Worm (Caenorhabditis elegans) whole organism, L2 larva: ENCODE data around the gene C30A5.16.
A peak's percentile ranks its signal among the peaks of the same experiment; 100 is the strongest.

Source experiments
- C34F6.9 ChIP-seq: fragments of 150-350 bp; optimal IDR thresholded peaks from 2 replicates; lab custom pipeline; 2014; ENCODE audit warnings: missing biosample characterization, missing genetic modification characterization
- R02D3.7 ChIP-seq: fragments of 150-350 bp; optimal IDR thresholded peaks from 2 replicates; lab custom pipeline; 2014; ENCODE audit warnings: missing biosample characterization, missing genetic modification characterization
- ZK546.5 ChIP-seq: sonication (generic microtip); optimal IDR thresholded peaks from 2 replicates; lab custom pipeline; 2017; ENCODE audit warnings: missing biosample characterization, missing genetic modification characterization
- aly-2 ChIP-seq: fragments of 150-350 bp; optimal IDR thresholded peaks from 2 replicates; lab custom pipeline; 2014; ENCODE audit warnings: missing biosample characterization, missing genetic modification characterization
- blmp-1 ChIP-seq: sonication (generic microtip); optimal IDR thresholded peaks from 2 replicates; lab custom pipeline; 2017; ENCODE audit warnings: missing genetic modification characterization, mild to moderate bottlenecking, missing compliant biosample characterization, antibody characterized with exemption, moderate library complexity; ENCODE audit not compliant: insufficient read depth
- ceh-16 ChIP-seq: fragments of 150-350 bp; optimal IDR thresholded peaks from 2 replicates; lab custom pipeline; 2014; ENCODE audit warnings: missing biosample characterization, missing genetic modification characterization
- dmd-4 ChIP-seq: sonication (generic microtip); optimal IDR thresholded peaks from 2 replicates; lab custom pipeline; 2017; ENCODE audit warnings: missing biosample characterization, missing genetic modification characterization
- elt-1 ChIP-seq: fragments of 150-350 bp; optimal IDR thresholded peaks from 2 replicates; lab custom pipeline; 2014; ENCODE audit warnings: missing biosample characterization, missing genetic modification characterization
- elt-3 ChIP-seq: sonication (generic microtip); optimal IDR thresholded peaks from 2 replicates; lab custom pipeline; 2017; ENCODE audit warnings: missing biosample characterization, missing genetic modification characterization
- fos-1 ChIP-seq: fragments of 150-350 bp; optimal IDR thresholded peaks from 2 replicates; lab custom pipeline; 2014; ENCODE audit warnings: missing biosample characterization, missing genetic modification characterization
- lin-11 ChIP-seq: fragments of 150-350 bp; sonication (generic microtip); optimal IDR thresholded peaks from 2 replicates; lab custom pipeline; 2014; ENCODE audit warnings: missing biosample characterization, missing genetic modification characterization, inconsistent platforms, mixed read lengths
- lin-13 ChIP-seq: fragments of 150-350 bp; optimal IDR thresholded peaks from 2 replicates; lab custom pipeline; 2014; ENCODE audit warnings: missing biosample characterization, missing genetic modification reagents, missing genetic modification characterization
- lsy-2 ChIP-seq, 2 experiments: fragments of 150-350 bp in 1 of 2; sonication (generic microtip) in 1 of 2; optimal IDR thresholded peaks; 2 replicates each; lab custom pipeline; 2014 to 2017; ENCODE audit warnings: missing biosample characterization in 2 of 2, missing genetic modification characterization in 2 of 2
- mab-5 ChIP-seq: fragments of 150-350 bp; optimal IDR thresholded peaks from 2 replicates; lab custom pipeline; 2014; ENCODE audit warnings: missing biosample characterization, missing genetic modification characterization
- mbf-1 ChIP-seq: sonication (generic microtip); optimal IDR thresholded peaks from 2 replicates; lab custom pipeline; 2017; ENCODE audit warnings: missing biosample characterization, missing genetic modification characterization
- mdl-1 ChIP-seq, 2 experiments: fragments of 150-350 bp in 1 of 2; sonication (generic microtip) in 1 of 2; optimal IDR thresholded peaks; 2 replicates each; lab custom pipeline; 2017; ENCODE audit warnings: missing biosample characterization in 2 of 2, missing genetic modification characterization in 2 of 2
- nhr-10 ChIP-seq: sonication (generic microtip); optimal IDR thresholded peaks from 2 replicates; lab custom pipeline; 2017; ENCODE audit warnings: missing biosample characterization, missing genetic modification characterization
- nhr-12 ChIP-seq: fragments of 150-350 bp; optimal IDR thresholded peaks from 2 replicates; lab custom pipeline; 2014; ENCODE audit warnings: missing biosample characterization, missing genetic modification characterization
- nhr-129 ChIP-seq: fragments of 150-350 bp; optimal IDR thresholded peaks from 2 replicates; lab custom pipeline; 2014; ENCODE audit warnings: missing biosample characterization, missing genetic modification characterization
- nhr-21 ChIP-seq: fragments of 150-350 bp; optimal IDR thresholded peaks from 2 replicates; lab custom pipeline; 2014; ENCODE audit warnings: missing biosample characterization, missing genetic modification characterization
- nhr-23 ChIP-seq: fragments of 150-350 bp; optimal IDR thresholded peaks from 2 replicates; lab custom pipeline; 2014; ENCODE audit warnings: missing biosample characterization, missing genetic modification reagents, missing genetic modification characterization
- nhr-237 ChIP-seq: fragments of 150-350 bp; optimal IDR thresholded peaks from 2 replicates; lab custom pipeline; 2014; ENCODE audit warnings: missing biosample characterization, missing genetic modification characterization
- nhr-6 ChIP-seq: fragments of 150-350 bp; optimal IDR thresholded peaks from 2 replicates; lab custom pipeline; 2014; ENCODE audit warnings: missing biosample characterization, missing genetic modification characterization
- nhr-77 ChIP-seq: fragments of 150-350 bp; optimal IDR thresholded peaks from 2 replicates; lab custom pipeline; 2014; ENCODE audit warnings: missing biosample characterization, missing genetic modification characterization
- peb-1 ChIP-seq: fragments of 150-350 bp; optimal IDR thresholded peaks from 2 replicates; lab custom pipeline; 2014; ENCODE audit warnings: missing biosample characterization, missing genetic modification characterization
- sem-4 ChIP-seq: fragments of 150-350 bp; optimal IDR thresholded peaks from 2 replicates; lab custom pipeline; 2014; ENCODE audit warnings: missing biosample characterization, missing genetic modification reagents, missing genetic modification characterization
- sma-3 ChIP-seq: sonication (generic microtip); optimal IDR thresholded peaks from 2 replicates; lab custom pipeline; 2016; ENCODE audit warnings: missing genetic modification reagents, missing genetic modification characterization, missing compliant biosample characterization
- sma-9 ChIP-seq, 2 experiments: fragments of 150-350 bp in 1 of 2; sonication (generic microtip) in 1 of 2; optimal IDR thresholded peaks; 2 replicates each; lab custom pipeline; 2014 to 2016; ENCODE audit warnings: missing genetic modification characterization in 2 of 2, mild to moderate bottlenecking in 1 of 2, missing biosample characterization in 1 of 2, missing compliant biosample characterization in 1 of 2, missing genetic modification reagents in 1 of 2, moderate library complexity in 1 of 2
- snpc-4 ChIP-seq: fragments of 150-350 bp; optimal IDR thresholded peaks from 2 replicates; lab custom pipeline; 2014; ENCODE audit warnings: missing biosample characterization, missing genetic modification characterization
- unc-39 ChIP-seq: fragments of 150-350 bp; optimal IDR thresholded peaks from 2 replicates; lab custom pipeline; 2014; ENCODE audit warnings: missing biosample characterization, missing genetic modification characterization
- unc-55 ChIP-seq: fragments of 150-350 bp; sonication (generic microtip); optimal IDR thresholded peaks from 3 replicates; lab custom pipeline; 2014; ENCODE audit warnings: missing biosample characterization, missing genetic modification reagents, missing genetic modification characterization
- unc-62 ChIP-seq: fragments of 150-350 bp; optimal IDR thresholded peaks from 2 replicates; lab custom pipeline; 2014; ENCODE audit warnings: missing biosample characterization, missing genetic modification reagents, missing genetic modification characterization
- zag-1 ChIP-seq: fragments of 150-350 bp; optimal IDR thresholded peaks from 2 replicates; lab custom pipeline; 2014; ENCODE audit warnings: missing biosample characterization, missing genetic modification characterization
- ztf-11 ChIP-seq: sonication (generic microtip); optimal IDR thresholded peaks from 2 replicates; lab custom pipeline; 2017; ENCODE audit warnings: missing biosample characterization, missing genetic modification characterization

Gene C30A5.16

DNA sequence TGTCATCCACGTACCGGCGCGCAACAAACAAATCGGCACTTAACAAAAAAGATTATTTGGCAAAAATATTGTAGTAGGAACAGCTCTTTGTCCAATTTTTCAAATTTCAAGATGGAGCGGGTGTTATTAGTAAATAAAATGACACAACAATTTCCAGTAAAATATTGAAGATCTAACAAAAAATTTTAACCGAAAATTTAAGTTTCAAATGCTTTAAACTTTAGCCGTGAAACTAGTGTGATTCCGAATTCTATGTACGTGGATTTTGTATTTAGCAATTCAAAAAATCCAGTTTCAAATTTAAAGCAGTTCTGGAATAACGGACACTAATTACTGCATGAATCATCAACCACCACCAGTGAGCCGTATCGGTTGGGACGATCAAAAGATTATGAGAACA is 15.3 kb upstream of the C30A5.16 start, which contains the start of gene snb-5:
TSS of gene snb-5 (plus strand) at position 301 of the 400 bp plus-strand sequence.
- TF ChIP-seq ztf-11 (tag; lab: Kevin White, UChicago), result no peak
- TF ChIP-seq peb-1 (tag; lab: Kevin White, UChicago), result no peak
- TF ChIP-seq nhr-21, result no peak
- TF ChIP-seq ceh-16 (tag; lab: Kevin White, UChicago), result no peak
- no peak for TF ChIP-seq snpc-4 (tag; lab: Kevin White, UChicago)
- no peak for TF ChIP-seq nhr-77 (tag; lab: Kevin White, UChicago)
- no peak for TF ChIP-seq sma-3 (GFP tag; lab: Kevin White, UChicago)
- no peak for TF ChIP-seq aly-2 (tag; lab: Kevin White, UChicago)
- no peak for TF ChIP-seq lin-11 (tag; lab: Kevin White, UChicago)
- no peak for TF ChIP-seq unc-62 (GFP tag; lab: Kevin White, UChicago)
- no peak for TF ChIP-seq blmp-1 (tag; lab: Kevin White, UChicago)
- no peak for TF ChIP-seq unc-39 (tag; lab: Kevin White, UChicago)
- no peak for TF ChIP-seq mab-5 (tag; lab: Kevin White, UChicago)
- no peak for TF ChIP-seq unc-55 (GFP tag; lab: Kevin White, UChicago)
- no peak for TF ChIP-seq nhr-129 (tag; lab: Kevin White, UChicago)
- no peak for TF ChIP-seq nhr-12 (tag; lab: Kevin White, UChicago)
- TF ChIP-seq R02D3.7, result no peak
- no peak for TF ChIP-seq mbf-1 (tag; lab: Kevin White, UChicago)
- TF ChIP-seq sem-4, result no peak
- no peak for TF ChIP-seq nhr-23 (tag; lab: Kevin White, UChicago)
- TF ChIP-seq, all 48 proteins: peak for 0

DNA sequence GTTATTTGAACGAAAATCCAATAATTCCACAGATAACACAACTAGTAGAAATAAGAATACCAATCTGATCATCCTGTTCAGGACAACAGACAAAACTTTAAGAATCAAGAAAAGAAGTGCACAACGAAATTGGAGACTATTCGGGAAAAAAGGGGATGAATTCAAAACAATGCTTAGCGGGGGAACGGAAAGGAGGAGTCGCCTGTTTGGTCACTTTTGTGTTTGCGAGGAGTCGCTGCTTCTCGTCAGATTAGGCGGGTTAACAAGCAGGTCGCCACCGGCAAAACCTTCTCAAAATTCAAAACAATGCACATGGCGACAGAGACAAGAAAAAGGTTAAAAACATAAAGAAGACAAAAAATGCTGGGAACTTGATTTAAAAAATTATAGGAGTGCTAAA is 8.2 kb upstream of the C30A5.16 start, which contains the start of gene C30A5.10:
TSS of gene C30A5.10 (minus strand) at position 101 of the 400 bp plus-strand sequence.
- TF ChIP-seq nhr-6 (no peak), ZK546.5 (tag; lab: Kevin White, UChicago) (no peak), mdl-1 (tag; optimal IDR thresholded peaks at IDR 0.05; lab: Kevin White, UChicago) (no peak), dmd-4 (no peak), lin-13 (GFP tag; lab: Kevin White, UChicago) (no peak), nhr-10 (tag; lab: Kevin White, UChicago) (no peak), R02D3.7 (no peak), elt-3 (tag; lab: Kevin White, UChicago) (no peak), sma-9 (GFP tag; optimal IDR thresholded peaks at IDR 0.05; lab: Kevin White, UChicago) (no peak), sma-9 (tag; optimal IDR thresholded peaks at IDR 0.05; lab: Kevin White, UChicago) (no peak)

DNA sequence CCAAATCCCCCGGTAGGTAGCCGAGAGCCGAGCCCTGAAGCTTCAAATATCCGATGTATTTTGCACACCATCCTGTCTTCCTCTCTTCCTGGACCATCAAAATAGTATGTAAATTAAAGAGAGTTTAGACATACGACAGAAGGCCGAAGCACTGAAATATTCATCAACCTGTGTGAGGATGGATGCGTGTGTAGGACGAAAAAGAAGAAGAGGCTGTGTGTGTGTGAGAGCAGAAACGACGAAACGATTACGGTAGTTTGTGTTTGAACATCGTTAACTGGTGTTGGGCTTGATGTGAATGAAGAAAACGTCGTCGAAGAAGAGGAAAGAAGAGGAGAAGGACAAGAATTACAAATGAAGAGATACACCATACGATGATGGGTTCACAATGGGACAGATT is 6.5 kb upstream of the C30A5.16 start:
- TF ChIP-seq nhr-12 (tag; lab: Kevin White, UChicago) (no peak), peb-1 (tag; lab: Kevin White, UChicago) (no peak), nhr-129 (tag; lab: Kevin White, UChicago) (peak; percentile 14), unc-55 (GFP tag; lab: Kevin White, UChicago) (peak; percentile 49), elt-1 (no peak), C34F6.9 (peak; percentile 17), zag-1 (tag; lab: Kevin White, UChicago) (no peak), lsy-2 (tag; optimal IDR thresholded peaks at IDR 0.05; lab: Kevin White, UChicago) (peak in 1 of 2 experiments; percentile 54), lin-13 (GFP tag; lab: Kevin White, UChicago) (no peak), ztf-11 (tag; lab: Kevin White, UChicago) (no peak), nhr-10 (tag; lab: Kevin White, UChicago) (no peak), elt-3 (tag; lab: Kevin White, UChicago) (no peak), snpc-4 (tag; lab: Kevin White, UChicago) (no peak)
- TF ChIP-seq, all 48 proteins: peak for 4

DNA sequence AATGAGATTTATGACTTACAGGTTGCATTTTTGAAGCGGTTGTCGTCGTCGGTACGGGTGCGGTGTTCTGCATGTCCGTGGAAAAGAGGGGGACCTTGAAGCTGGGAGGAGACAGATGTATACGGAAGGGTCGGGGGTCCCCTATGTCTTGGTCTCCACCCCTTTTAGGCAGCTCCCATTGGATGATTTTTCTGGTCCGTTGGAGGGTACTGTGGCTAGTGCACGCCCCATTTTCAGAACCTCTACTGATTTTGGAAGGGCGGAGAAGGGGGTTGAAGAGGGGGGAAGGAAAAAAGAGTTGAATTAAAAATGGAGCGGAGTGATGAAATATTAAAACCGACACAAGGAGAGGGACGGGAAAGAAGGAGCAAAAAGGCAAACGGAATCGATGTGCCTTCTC is 1.8 kb upstream of the C30A5.16 start, which contains the start of gene unc-86:
TSS of gene unc-86 (minus strand) at position 113 of the 400 bp plus-strand sequence.
- peak; percentile 4 for TF ChIP-seq unc-55 (GFP tag; lab: Kevin White, UChicago)
- no peak for TF ChIP-seq lin-11 (tag; lab: Kevin White, UChicago)

DNA sequence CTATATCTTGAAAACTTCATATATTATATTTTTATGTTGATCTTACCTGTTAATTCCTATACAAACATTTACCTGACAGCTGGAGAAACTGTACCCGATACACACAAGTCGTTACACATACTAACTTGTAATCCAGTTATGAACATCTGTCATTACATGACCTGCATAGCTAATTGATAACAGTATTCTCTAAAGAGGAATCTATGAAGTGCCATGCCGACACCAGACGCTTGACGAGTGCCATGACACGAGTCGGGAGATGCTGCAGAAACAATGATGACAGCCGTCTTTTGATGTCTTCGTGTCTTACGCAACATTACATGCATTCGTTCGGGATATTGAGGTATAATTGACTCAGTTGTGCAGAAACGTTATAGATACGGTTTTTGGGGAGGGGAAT is 2.1 kb downstream of the C30A5.16 start:
- TF ChIP-seq fos-1 (tag; lab: Kevin White, UChicago), result no peak
- TF ChIP-seq nhr-237, result no peak
